Worm (Caenorhabditis elegans) whole organism, L1 larva: ENCODE results near the gene swsn-7.

Source experiments
- C16A3.4 ChIP-seq: fragments of 150-350 bp; optimal IDR thresholded peaks from 2 replicates; lab custom pipeline; 2014; ENCODE audit warnings: missing biosample characterization, missing genetic modification characterization
- F16B12.6 ChIP-seq: fragments of 150-350 bp; optimal IDR thresholded peaks from 2 replicates; lab custom pipeline; 2014; ENCODE audit warnings: missing biosample characterization, missing genetic modification characterization
- aha-1 ChIP-seq: fragments of 150-350 bp; optimal IDR thresholded peaks from 2 replicates; lab custom pipeline; 2014; ENCODE audit warnings: missing biosample characterization, missing genetic modification characterization
- alr-1 ChIP-seq: fragments of 200-800 bp; sonication (Bioruptor generic); optimal IDR thresholded peaks from 2 replicates; lab custom pipeline; 2018; ENCODE audit warnings: borderline replicate concordance, mild to moderate bottlenecking, missing genetic modification characterization, missing compliant biosample characterization
- aly-2 ChIP-seq: fragments of 150-350 bp; optimal IDR thresholded peaks from 2 replicates; lab custom pipeline; 2014; ENCODE audit warnings: missing biosample characterization, missing genetic modification characterization
- ama-1 ChIP-seq: fragments of 150-350 bp; optimal IDR thresholded peaks from 2 replicates; lab custom pipeline; 2014
- blmp-1 ChIP-seq: fragments of 150-350 bp; optimal IDR thresholded peaks from 2 replicates; lab custom pipeline; 2014; ENCODE audit warnings: missing biosample characterization, missing genetic modification characterization
- ceh-88 ChIP-seq: fragments of 200-800 bp; sonication (Bioruptor generic); IDR thresholded peaks from 2 replicates; pipeline ENCODE4 v1.3.6; 2022; ENCODE audit warnings: missing genetic modification characterization, missing compliant biosample characterization
- ceh-90 ChIP-seq: sonication (generic microtip); optimal IDR thresholded peaks from 2 replicates; lab custom pipeline; 2016; ENCODE audit warnings: missing genetic modification characterization, missing compliant biosample characterization
- ces-1 ChIP-seq: fragments of 150-350 bp; optimal IDR thresholded peaks from 2 replicates; lab custom pipeline; 2014; ENCODE audit warnings: missing biosample characterization, missing genetic modification reagents, missing genetic modification characterization
- dpl-1 ChIP-seq, 3 experiments: fragments of 150-350 bp in 2 of 3; sonication (generic microtip) in 1 of 3; optimal IDR thresholded peaks; 2 replicates each; lab custom pipeline; 2014 to 2017; ENCODE audit warnings: missing biosample characterization in 3 of 3, missing genetic modification characterization in 3 of 3, missing genetic modification reagents in 3 of 3
- elt-2 ChIP-seq: sonication (generic microtip); optimal IDR thresholded peaks from 2 replicates; lab custom pipeline; 2016; ENCODE audit warnings: missing genetic modification characterization, mild to moderate bottlenecking, inconsistent platforms, missing compliant biosample characterization, missing genetic modification reagents
- elt-3 ChIP-seq, 6 experiments: fragments of 150-350 bp in 1 of 6; sonication (generic microtip); optimal IDR thresholded peaks; 2 replicates each; lab custom pipeline; 2017 to 2018; ENCODE audit warnings: missing biosample characterization in 6 of 6, missing genetic modification characterization in 6 of 6, inconsistent platforms in 1 of 6
- fkh-10 ChIP-seq: sonication (generic microtip); optimal IDR thresholded peaks from 2 replicates; lab custom pipeline; 2017; ENCODE audit warnings: missing biosample characterization, missing genetic modification reagents, missing genetic modification characterization
- fkh-4 ChIP-seq: sonication (generic microtip); optimal IDR thresholded peaks from 2 replicates; lab custom pipeline; 2016; ENCODE audit warnings: missing compliant biosample characterization, missing genetic modification characterization, borderline replicate concordance
- fkh-8 ChIP-seq: sonication (generic microtip); optimal IDR thresholded peaks from 2 replicates; lab custom pipeline; 2016; ENCODE audit warnings: mild to moderate bottlenecking, missing genetic modification characterization, missing compliant biosample characterization
- grh-1 ChIP-seq: fragments of 200-800 bp; sonication (Bioruptor generic); IDR thresholded peaks from 2 replicates; pipeline ENCODE4 v1.3.6; 2022; ENCODE audit warnings: missing genetic modification reagents, missing genetic modification characterization, missing compliant biosample characterization
- hlh-17 ChIP-seq: fragments of 200-800 bp; sonication (Bioruptor generic); optimal IDR thresholded peaks from 2 replicates; lab custom pipeline; 2018; ENCODE audit warnings: missing genetic modification characterization, mild to moderate bottlenecking, missing compliant biosample characterization, moderate library complexity, borderline replicate concordance
- hlh-4 ChIP-seq: sonication (generic microtip); optimal IDR thresholded peaks from 2 replicates; lab custom pipeline; 2016; ENCODE audit warnings: mild to moderate bottlenecking, missing genetic modification characterization, missing compliant biosample characterization
- jun-1 ChIP-seq: fragments of 150-350 bp; optimal IDR thresholded peaks from 2 replicates; lab custom pipeline; 2014; ENCODE audit warnings: missing biosample characterization, missing genetic modification reagents, missing genetic modification characterization
- lin-13 ChIP-seq: fragments of 150-350 bp; optimal IDR thresholded peaks from 2 replicates; lab custom pipeline; 2014; ENCODE audit warnings: missing biosample characterization, missing genetic modification reagents, missing genetic modification characterization
- lin-14 ChIP-seq: fragments of 200-800 bp; sonication (Bioruptor generic); optimal IDR thresholded peaks from 2 replicates; lab custom pipeline; 2018; ENCODE audit warnings: mild to moderate bottlenecking, missing genetic modification characterization, moderate library complexity, missing compliant biosample characterization
- lsy-2 ChIP-seq, 2 experiments: fragments of 150-350 bp; optimal IDR thresholded peaks; 2 replicates each; lab custom pipeline; 2014; ENCODE audit warnings: missing biosample characterization in 2 of 2, missing genetic modification characterization in 2 of 2
- mdl-1 ChIP-seq, 2 experiments: fragments of 150-350 bp; optimal IDR thresholded peaks; 2 replicates each; lab custom pipeline; 2014 to 2017; ENCODE audit warnings: missing biosample characterization in 2 of 2, missing genetic modification characterization in 2 of 2, inconsistent platforms in 1 of 2
- mef-2 ChIP-seq: fragments of 150-350 bp; optimal IDR thresholded peaks from 2 replicates; lab custom pipeline; 2014; ENCODE audit warnings: missing biosample characterization, missing genetic modification characterization
- mep-1 ChIP-seq: fragments of 150-350 bp; optimal IDR thresholded peaks from 2 replicates; lab custom pipeline; 2014; ENCODE audit warnings: missing biosample characterization, missing genetic modification characterization
- nhr-12 ChIP-seq: sonication (generic microtip); optimal IDR thresholded peaks from 2 replicates; lab custom pipeline; 2017; ENCODE audit warnings: missing biosample characterization, missing genetic modification characterization
- nhr-20 ChIP-seq: sonication (generic microtip); optimal IDR thresholded peaks from 2 replicates; lab custom pipeline; 2016; ENCODE audit warnings: mild to moderate bottlenecking, missing genetic modification characterization, missing compliant biosample characterization
- nhr-47 ChIP-seq: sonication (generic microtip); optimal IDR thresholded peaks from 2 replicates; lab custom pipeline; 2016; ENCODE audit warnings: mild to moderate bottlenecking, missing genetic modification characterization, moderate library complexity, missing compliant biosample characterization
- nhr-71 ChIP-seq: sonication (generic microtip); optimal IDR thresholded peaks from 2 replicates; lab custom pipeline; 2016; ENCODE audit warnings: mild to moderate bottlenecking, missing genetic modification characterization, moderate library complexity, missing compliant biosample characterization
- nhr-77 ChIP-seq: fragments of 150-350 bp; optimal IDR thresholded peaks from 2 replicates; lab custom pipeline; 2014; ENCODE audit warnings: missing biosample characterization, missing genetic modification characterization
- nhr-85 ChIP-seq: sonication (generic microtip); peaks from one replicate; lab custom pipeline; 2016; ENCODE audit warnings: missing genetic modification characterization, inconsistent platforms, missing compliant biosample characterization
- nhr-90 ChIP-seq: sonication (generic microtip); optimal IDR thresholded peaks from 2 replicates; lab custom pipeline; 2016; ENCODE audit warnings: mild to moderate bottlenecking, missing genetic modification characterization, missing compliant biosample characterization; ENCODE audit not compliant: poor library complexity
- pax-3 ChIP-seq: fragments of 200-800 bp; sonication (Bioruptor generic); optimal IDR thresholded peaks from 2 replicates; lab custom pipeline; 2018; ENCODE audit warnings: mild to moderate bottlenecking, missing genetic modification characterization, moderate library complexity, missing compliant biosample characterization
- skn-1 ChIP-seq: fragments of 150-350 bp; optimal IDR thresholded peaks from 2 replicates; lab custom pipeline; 2014; ENCODE audit warnings: missing biosample characterization, missing genetic modification characterization
- snpc-4 ChIP-seq: fragments of 150-350 bp; optimal IDR thresholded peaks from 2 replicates; lab custom pipeline; 2014; ENCODE audit warnings: missing biosample characterization, missing genetic modification characterization
- snu-23 ChIP-seq: sonication (generic microtip); optimal IDR thresholded peaks from 2 replicates; lab custom pipeline; 2016; ENCODE audit warnings: missing genetic modification characterization, missing compliant biosample characterization
- swsn-7 ChIP-seq: sonication (generic microtip); optimal IDR thresholded peaks from 2 replicates; lab custom pipeline; 2016; ENCODE audit warnings: missing genetic modification characterization, missing compliant biosample characterization
- tbx-2 ChIP-seq: sonication (generic microtip); optimal IDR thresholded peaks from 2 replicates; lab custom pipeline; 2016; ENCODE audit warnings: missing genetic modification characterization, missing compliant biosample characterization
- tlp-1 ChIP-seq: fragments of 150-350 bp; optimal IDR thresholded peaks from 2 replicates; lab custom pipeline; 2014; ENCODE audit warnings: missing biosample characterization, missing genetic modification characterization
- unc-30 ChIP-seq: sonication (generic microtip); optimal IDR thresholded peaks from 2 replicates; lab custom pipeline; 2017; ENCODE audit warnings: missing biosample characterization, missing genetic modification characterization
- vab-15 ChIP-seq: sonication (generic microtip); optimal IDR thresholded peaks from 2 replicates; lab custom pipeline; 2017; ENCODE audit warnings: missing genotype, mild to moderate bottlenecking, missing genetic modification characterization, missing compliant biosample characterization
- xbp-1 ChIP-seq: sonication (generic microtip); optimal IDR thresholded peaks from 2 replicates; lab custom pipeline; 2016; ENCODE audit warnings: missing genetic modification characterization, missing compliant biosample characterization
- zag-1 ChIP-seq: fragments of 150-350 bp; optimal IDR thresholded peaks from 2 replicates; lab custom pipeline; 2014; ENCODE audit warnings: missing biosample characterization, missing genetic modification characterization
- zip-4 ChIP-seq: fragments of 200-800 bp; sonication (Bioruptor generic); optimal IDR thresholded peaks from 2 replicates; lab custom pipeline; 2018; ENCODE audit warnings: mild to moderate bottlenecking, missing genetic modification characterization, moderate library complexity, missing compliant biosample characterization
- ztf-4 ChIP-seq: fragments of 150-350 bp; optimal IDR thresholded peaks from 2 replicates; lab custom pipeline; 2014; ENCODE audit warnings: missing biosample characterization, missing genetic modification characterization

The swsn-7 gene

DNA sequence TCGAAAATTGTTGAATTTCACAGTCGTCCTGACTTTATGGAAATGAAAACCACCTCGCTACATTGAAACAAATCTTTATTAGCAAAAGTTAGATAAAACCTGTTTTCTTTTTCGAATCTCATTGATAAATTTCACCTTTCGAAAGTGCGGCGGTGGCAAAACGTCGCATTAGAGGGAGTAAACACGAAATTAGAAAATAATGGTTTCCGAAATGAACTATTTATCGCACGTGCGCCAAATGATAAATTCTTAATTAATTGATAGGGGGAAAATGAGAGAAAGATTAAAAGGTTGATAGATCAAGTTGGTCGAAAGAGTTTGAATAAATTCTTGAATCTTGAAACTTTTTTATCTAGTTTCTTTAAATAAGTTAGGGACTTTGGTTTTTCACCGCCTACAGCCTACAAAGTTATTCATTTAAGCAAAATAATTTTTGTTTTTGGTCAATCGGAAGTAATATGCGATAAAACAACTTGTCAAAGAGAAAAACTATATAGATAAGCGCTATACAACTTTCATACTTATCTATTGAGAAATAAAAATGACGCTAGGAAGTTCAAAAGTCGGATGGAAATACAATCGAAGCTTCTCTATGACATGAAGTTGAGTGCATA is 43.6 kb upstream of the swsn-7 start:
- TF ChIP-seq snpc-4 = no peak
- no peak for TF ChIP-seq nhr-77
- no peak for TF ChIP-seq swsn-7 (tag; lab: Kevin White, UChicago)
- peak; percentile 37 for TF ChIP-seq nhr-20
- TF ChIP-seq tbx-2 (tag; lab: Kevin White, UChicago) = peak; percentile 13
- no peak for TF ChIP-seq nhr-12
- TF ChIP-seq ces-1 (GFP tag; lab: Kevin White, UChicago) = no peak
- TF ChIP-seq zip-4 = no peak
- peak; percentile 92 for TF ChIP-seq blmp-1 (tag; lab: Kevin White, UChicago)
- peak in 5 of 6 experiments; percentile 18 to 66 (median 33) for TF ChIP-seq elt-3 (tag; optimal IDR thresholded peaks at IDR 0.05; lab: Kevin White, UChicago)
- TF ChIP-seq nhr-71 (tag; lab: Kevin White, UChicago) = peak; percentile 37
- peak; percentile 86 for TF ChIP-seq nhr-85 (tag; lab: Kevin White, UChicago)
- TF ChIP-seq hlh-17 (GFP tag; lab: Kevin White, UChicago) = no peak
- TF ChIP-seq mep-1 (tag; lab: Kevin White, UChicago) = no peak
- TF ChIP-seq pax-3 (tag; lab: Kevin White, UChicago) = no peak
- 0 out of 2 replicates have a peak, but pooled peaks have one; percentile 18 for TF ChIP-seq grh-1
- peak; percentile 46 for TF ChIP-seq lin-14 (GFP tag; lab: Kevin White, UChicago)
- no peak for TF ChIP-seq nhr-90 (tag; lab: Kevin White, UChicago)
- TF ChIP-seq dpl-1 (GFP tag; optimal IDR thresholded peaks at IDR 0.05; lab: Kevin White, UChicago) = no peak
- TF ChIP-seq elt-2 = peak; percentile 66
- no peak for TF ChIP-seq unc-30
- peak; percentile 3 for TF ChIP-seq snu-23 (GFP tag; lab: Kevin White, UChicago)
- no peak for TF ChIP-seq alr-1
- TF ChIP-seq tlp-1 (tag; lab: Kevin White, UChicago) = no peak

ce11 chrII:8065985-8066384 is 38.4 kb upstream of the swsn-7 start, which contains the start of gene pdha-1:
Gene pdha-1 (plus strand): TSS chrII:8066285.
- no peak for TF ChIP-seq ceh-88 (GFP tag; lab: Robert Waterston, UW)

ce11 chrII:8062334-8062791 is 34.8 kb upstream of the swsn-7 start, which contains the start of gene ufd-2:
Gene ufd-2 (plus strand): TSS chrII:8062741.
- TF ChIP-seq ztf-4 (tag; lab: Kevin White, UChicago) (no peak), dpl-1 (GFP tag; optimal IDR thresholded peaks at IDR 0.05; lab: Kevin White, UChicago) (peak; percentile 61 to 75 (median 66)), tlp-1 (tag; lab: Kevin White, UChicago) (peak; percentile 23), C16A3.4 (tag; lab: Kevin White, UChicago) (peak; percentile 85), skn-1 (tag; lab: Kevin White, UChicago) (peak; percentile 89), ceh-90 (tag; lab: Kevin White, UChicago) (no peak), lin-13 (peak; percentile 53), vab-15 (peak; percentile 77), nhr-20 (peak; percentile 70), mep-1 (tag; lab: Kevin White, UChicago) (peak; percentile 70), aha-1 (tag; lab: Kevin White, UChicago) (no peak), mef-2 (tag; lab: Kevin White, UChicago) (no peak), jun-1 (tag; lab: Kevin White, UChicago) (peak; percentile 50), ama-1 (lab: Kevin White, UChicago) (no peak), nhr-71 (tag; lab: Kevin White, UChicago) (peak; percentile 74), fkh-8 (tag; lab: Kevin White, UChicago) (peak; percentile 70), aly-2 (no peak), zip-4 (no peak), snpc-4 (no peak), fkh-10 (GFP tag; lab: Kevin White, UChicago) (peak; percentile 16), xbp-1 (peak; percentile 54), mdl-1 (tag; optimal IDR thresholded peaks at IDR 0.05; lab: Kevin White, UChicago) (peak in 1 of 2 experiments; percentile 35), hlh-4 (tag; lab: Kevin White, UChicago) (no peak), nhr-77 (peak; percentile 67), alr-1 (no peak), nhr-47 (tag; lab: Kevin White, UChicago) (peak; percentile 64), tbx-2 (tag; lab: Kevin White, UChicago) (no peak), lin-14 (GFP tag; lab: Kevin White, UChicago) (peak; percentile 80), swsn-7 (tag; lab: Kevin White, UChicago) (peak; percentile 55), unc-30 (no peak), fkh-4 (tag; lab: Kevin White, UChicago) (no peak), lsy-2 (tag; optimal IDR thresholded peaks at IDR 0.05; lab: Kevin White, UChicago) (peak; percentile 67 to 89), zag-1 (tag; lab: Kevin White, UChicago) (peak; percentile 5), pax-3 (tag; lab: Kevin White, UChicago) (peak; percentile 60), grh-1 (no peak), snu-23 (GFP tag; lab: Kevin White, UChicago) (peak; percentile 65), F16B12.6 (tag; lab: Kevin White, UChicago) (peak; percentile 66), ceh-88 (GFP tag; lab: Robert Waterston, UW) (no peak)
